Worm (Caenorhabditis elegans) whole organism, L4 larva: Measurements from ENCODE around the gene skr-3.

ENCODE experiments used
- F10B5.3 ChIP-seq: sonication (generic microtip); optimal IDR thresholded peaks from 2 replicates; lab custom pipeline; 2016; ENCODE audit warnings: mild to moderate bottlenecking, missing genetic modification characterization, missing compliant biosample characterization
- R02D3.7 ChIP-seq: fragments of 150-350 bp; sonication (generic microtip); optimal IDR thresholded peaks from 3 replicates; lab custom pipeline; 2014; ENCODE audit warnings: missing biosample characterization, missing genetic modification characterization
- T26A8.4 ChIP-seq: fragments of 200-800 bp; sonication (Bioruptor generic); IDR thresholded peaks from 2 replicates; pipeline ENCODE4 v1.3.6; 2022; ENCODE audit warnings: missing genetic modification characterization, missing compliant biosample characterization
- Y48G9A.11 ChIP-seq: fragments of 200-800 bp; sonication (Bioruptor generic); IDR thresholded peaks from 2 replicates; pipeline ENCODE4 v1.3.6; 2022; ENCODE audit warnings: missing genetic modification reagents, missing genetic modification characterization, missing compliant biosample characterization
- Y5F2A.4 ChIP-seq: fragments of 200-800 bp; sonication (Bioruptor generic); optimal IDR thresholded peaks from 2 replicates; lab custom pipeline; 2018; ENCODE audit warnings: mild to moderate bottlenecking, missing genetic modification characterization, missing compliant biosample characterization
- Y75B8A.6 ChIP-seq: fragments of 200-800 bp; sonication (Bioruptor generic); IDR thresholded peaks from 2 replicates; pipeline ENCODE4 v1.3.6; 2022; ENCODE audit warnings: missing genetic modification reagents, missing genetic modification characterization, missing compliant biosample characterization
- aha-1 ChIP-seq: fragments of 150-350 bp; peaks from one replicate; lab custom pipeline; 2014; ENCODE audit warnings: missing biosample characterization, missing genetic modification characterization
- aly-2 ChIP-seq: sonication (generic microtip); optimal IDR thresholded peaks from 2 replicates; lab custom pipeline; 2018; ENCODE audit warnings: missing biosample characterization, missing genetic modification characterization
- ama-1 ChIP-seq: fragments of 150-350 bp; optimal IDR thresholded peaks from 2 replicates; lab custom pipeline; 2014; ENCODE audit warnings: inconsistent platforms, mixed read lengths
- attf-4 ChIP-seq: sonication (generic microtip); optimal IDR thresholded peaks from 3 replicates; lab custom pipeline; 2017; ENCODE audit warnings: missing biosample characterization, missing genetic modification characterization
- ceh-28 ChIP-seq: fragments of 150-350 bp; optimal IDR thresholded peaks from 2 replicates; lab custom pipeline; 2014; ENCODE audit warnings: missing biosample characterization, missing genetic modification reagents, missing genetic modification characterization
- ceh-62 ChIP-seq: sonication (generic microtip); optimal IDR thresholded peaks from 2 replicates; lab custom pipeline; 2017; ENCODE audit warnings: missing biosample characterization, missing genetic modification characterization
- ceh-82 ChIP-seq: sonication (generic microtip); optimal IDR thresholded peaks from 2 replicates; lab custom pipeline; 2017; ENCODE audit warnings: missing biosample characterization, missing genetic modification characterization
- ces-1 ChIP-seq: fragments of 150-350 bp; sonication (generic microtip); optimal IDR thresholded peaks from 4 replicates; lab custom pipeline; 2014; ENCODE audit warnings: missing biosample characterization, missing genetic modification reagents, missing genetic modification characterization
- daf-16 ChIP-seq, 3 experiments: sonication (generic microtip); optimal IDR thresholded peaks; 2 replicates each; lab custom pipeline; 2016 to 2017; ENCODE audit warnings: missing genetic modification characterization in 3 of 3, missing genetic modification reagents in 3 of 3, mild to moderate bottlenecking in 2 of 3, missing compliant biosample characterization in 2 of 3, missing biosample characterization in 1 of 3, moderate library complexity in 1 of 3
- dmd-6 ChIP-seq: fragments of 200-800 bp; sonication (Bioruptor generic); IDR thresholded peaks from 2 replicates; pipeline ENCODE4 v1.3.6; 2022; ENCODE audit warnings: missing genetic modification reagents, missing genetic modification characterization, missing compliant biosample characterization
- dmd-8 ChIP-seq: fragments of 200-800 bp; sonication (Bioruptor generic); IDR thresholded peaks from 2 replicates; pipeline ENCODE4 v1.3.6; 2022; ENCODE audit warnings: missing genetic modification characterization, missing compliant biosample characterization
- dmd-9 ChIP-seq: fragments of 200-800 bp; sonication (Bioruptor generic); IDR thresholded peaks from 2 replicates; pipeline ENCODE4 v1.3.6; 2022; ENCODE audit warnings: missing genetic modification reagents, missing genetic modification characterization, missing compliant biosample characterization
- dve-1 ChIP-seq: sonication (generic microtip); optimal IDR thresholded peaks from 2 replicates; lab custom pipeline; 2017; ENCODE audit warnings: antibody characterized with exemption, mild to moderate bottlenecking, missing genetic modification characterization, missing compliant biosample characterization; ENCODE audit not compliant: insufficient read depth
- egl-27 ChIP-seq: sonication (generic microtip); optimal IDR thresholded peaks from 3 replicates; lab custom pipeline; 2017; ENCODE audit warnings: missing biosample characterization, missing genetic modification reagents, missing genetic modification characterization
- fkh-10 ChIP-seq: fragments of 150-350 bp; optimal IDR thresholded peaks from 2 replicates; lab custom pipeline; 2014; ENCODE audit warnings: missing biosample characterization, missing genetic modification reagents, missing genetic modification characterization
- fos-1 ChIP-seq: fragments of 150-350 bp; optimal IDR thresholded peaks from 2 replicates; lab custom pipeline; 2014; ENCODE audit warnings: missing biosample characterization, missing genetic modification characterization
- hif-1 ChIP-seq, 2 experiments: sonication (generic microtip); optimal IDR thresholded peaks; 2 replicates each; lab custom pipeline; 2016 to 2017; ENCODE audit warnings: missing compliant biosample characterization in 2 of 2, missing genetic modification characterization in 2 of 2, missing genetic modification reagents in 2 of 2, missing genotype in 2 of 2, mild to moderate bottlenecking in 1 of 2
- hlh-30 ChIP-seq: sonication (generic microtip); optimal IDR thresholded peaks from 2 replicates; lab custom pipeline; 2017; ENCODE audit warnings: antibody characterized with exemption, mild to moderate bottlenecking, missing genetic modification characterization, missing compliant biosample characterization; ENCODE audit not compliant: insufficient read depth
- hmg-1.1 ChIP-seq: fragments of 200-800 bp; sonication (Bioruptor generic); IDR thresholded peaks from 2 replicates; pipeline ENCODE4 v1.3.6; 2022; ENCODE audit warnings: missing genetic modification reagents, missing genetic modification characterization, missing compliant biosample characterization
- lin-15B ChIP-seq: fragments of 150-350 bp; sonication (generic microtip); optimal IDR thresholded peaks from 3 replicates; lab custom pipeline; 2014; ENCODE audit warnings: missing biosample characterization, missing genetic modification characterization
- lin-29 ChIP-seq: fragments of 200-800 bp; sonication (Bioruptor generic); IDR thresholded peaks from 2 replicates; pipeline ENCODE4 v1.3.6; 2022; ENCODE audit warnings: missing genetic modification reagents, missing genetic modification characterization, missing compliant biosample characterization
- lin-38 ChIP-seq: fragments of 200-800 bp; sonication (Bioruptor generic); IDR thresholded peaks from 2 replicates; pipeline ENCODE4 v1.3.6; 2022; ENCODE audit warnings: missing genetic modification reagents, missing genetic modification characterization, missing compliant biosample characterization
- mep-1 ChIP-seq: fragments of 150-350 bp; sonication (generic microtip); optimal IDR thresholded peaks from 3 replicates; lab custom pipeline; 2014; ENCODE audit warnings: missing biosample characterization, missing genetic modification characterization
- mxl-2 ChIP-seq: fragments of 200-800 bp; sonication (Bioruptor generic); conservative IDR thresholded peaks from 2 replicates; pipeline ENCODE4 v1.3.6; 2022; ENCODE audit warnings: missing genetic modification reagents, missing genetic modification characterization, missing compliant biosample characterization
- nhr-10 ChIP-seq: fragments of 150-350 bp; optimal IDR thresholded peaks from 2 replicates; lab custom pipeline; 2014; ENCODE audit warnings: missing biosample characterization, missing genetic modification characterization
- nhr-102 ChIP-seq: sonication (generic microtip); optimal IDR thresholded peaks from 2 replicates; lab custom pipeline; 2016; ENCODE audit warnings: mild to moderate bottlenecking, missing genetic modification characterization, moderate library complexity, missing compliant biosample characterization
- nhr-237 ChIP-seq: sonication (generic microtip); optimal IDR thresholded peaks from 2 replicates; lab custom pipeline; 2017; ENCODE audit warnings: missing biosample characterization, missing genetic modification characterization
- nhr-28 ChIP-seq: fragments of 150-350 bp; optimal IDR thresholded peaks from 2 replicates; lab custom pipeline; 2014; ENCODE audit warnings: missing biosample characterization, missing genetic modification characterization
- nhr-42 ChIP-seq: fragments of 200-800 bp; sonication (Bioruptor generic); IDR thresholded peaks from 2 replicates; pipeline ENCODE4 v1.3.6; 2022; ENCODE audit warnings: missing genetic modification characterization, missing compliant biosample characterization
- nhr-77 ChIP-seq: fragments of 150-350 bp; optimal IDR thresholded peaks from 2 replicates; lab custom pipeline; 2014; ENCODE audit warnings: missing biosample characterization, missing genetic modification characterization
- pha-4 ChIP-seq, 2 experiments: fragments of 150-350 bp in 1 of 2; fragments of 200-800 bp in 1 of 2; sonication (Bioruptor generic) in 1 of 2; IDR thresholded peaks in 1 of 2; optimal IDR thresholded peaks in 1 of 2; 2 replicates each; pipeline versions ENCODE4 v1.3.6 to Lab custom; 2014 to 2022; ENCODE audit warnings: missing genetic modification characterization in 2 of 2, missing genetic modification reagents in 2 of 2, missing biosample characterization in 1 of 2, missing compliant biosample characterization in 1 of 2
- rbr-2 ChIP-seq: sonication (generic microtip); optimal IDR thresholded peaks from 2 replicates; lab custom pipeline; 2016; ENCODE audit warnings: missing genotype, missing genetic modification characterization, missing compliant biosample characterization
- sdz-12 ChIP-seq: fragments of 200-800 bp; sonication (Bioruptor generic); optimal IDR thresholded peaks from 2 replicates; lab custom pipeline; 2018; ENCODE audit warnings: mild to moderate bottlenecking, missing genetic modification characterization, missing compliant biosample characterization
- spr-3 ChIP-seq: fragments of 200-800 bp; sonication (Bioruptor generic); optimal IDR thresholded peaks from 2 replicates; lab custom pipeline; 2018; ENCODE audit warnings: mild to moderate bottlenecking, missing genetic modification characterization, missing compliant biosample characterization
- tra-1 ChIP-seq: fragments of 200-800 bp; sonication (Bioruptor generic); IDR thresholded peaks from 2 replicates; pipeline ENCODE4 v1.3.6; 2022; ENCODE audit warnings: missing genetic modification reagents, missing genetic modification characterization, missing compliant biosample characterization
- unc-130 ChIP-seq: sonication (generic microtip); optimal IDR thresholded peaks from 2 replicates; lab custom pipeline; 2016; ENCODE audit warnings: missing genetic modification reagents, missing genetic modification characterization, missing compliant biosample characterization
- unc-39 ChIP-seq: sonication (generic microtip); optimal IDR thresholded peaks from 2 replicates; lab custom pipeline; 2017; ENCODE audit warnings: missing biosample characterization, missing genetic modification characterization
- unc-62 ChIP-seq, 3 experiments: fragments of 150-350 bp in 1 of 3; sonication (generic microtip); optimal IDR thresholded peaks in 2 of 3; peaks in 1 of 3; 1 replicate in 1 of 3; 2 replicates in 2 of 3; lab custom pipeline; 2014 to 2017; ENCODE audit warnings: missing biosample characterization in 3 of 3, missing genetic modification characterization in 3 of 3, missing genetic modification reagents in 3 of 3, missing genotype in 1 of 3
- vab-7 ChIP-seq: fragments of 200-800 bp; sonication (Bioruptor generic); IDR thresholded peaks from 2 replicates; pipeline ENCODE4 v1.3.6; 2022; ENCODE audit warnings: missing genetic modification reagents, missing genetic modification characterization, missing compliant biosample characterization
- zfp-3 ChIP-seq: fragments of 200-800 bp; sonication (Bioruptor generic); conservative IDR thresholded peaks from 2 replicates; pipeline ENCODE4 v1.3.6; 2022; ENCODE audit warnings: missing genetic modification reagents, missing genetic modification characterization, missing compliant biosample characterization
- ztf-7 ChIP-seq: fragments of 150-350 bp; optimal IDR thresholded peaks from 2 replicates; lab custom pipeline; 2014; ENCODE audit warnings: missing biosample characterization, missing genetic modification characterization

The skr-3 gene

DNA sequence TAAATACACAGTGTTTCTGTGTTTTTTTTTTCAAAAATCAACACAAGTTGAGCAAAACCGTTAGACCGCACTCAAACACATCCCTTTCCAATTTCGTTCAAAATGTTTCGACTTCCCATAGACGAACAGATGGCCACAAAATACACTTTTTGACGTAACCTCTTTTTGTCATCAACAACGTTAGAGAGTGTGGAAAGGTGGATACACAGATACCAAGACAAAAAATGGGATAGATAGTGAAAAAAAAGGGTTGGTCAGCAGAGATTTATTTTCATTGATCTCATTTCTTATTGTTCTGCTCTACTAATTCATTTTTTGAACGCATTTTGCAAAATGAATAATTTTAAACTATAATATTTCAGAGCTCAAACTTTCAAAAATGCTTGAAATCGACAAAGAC is 26.0 kb upstream of the skr-3 start:
- no peak for TF ChIP-seq daf-16 (GFP tag; optimal IDR thresholded peaks at IDR 0.05; lab: Kevin White, UChicago)
- TF ChIP-seq daf-16 (tag; optimal IDR thresholded peaks at IDR 0.05; lab: Kevin White, UChicago): peak; percentile 66
- TF ChIP-seq dve-1 (tag; lab: Kevin White, UChicago): peak; percentile 11
- TF ChIP-seq hif-1 (tag; optimal IDR thresholded peaks at IDR 0.05; lab: Kevin White, UChicago): no peak
- no peak for TF ChIP-seq nhr-102 (tag; lab: Kevin White, UChicago)
- TF ChIP-seq R02D3.7 (tag; lab: Kevin White, UChicago): no peak
- TF ChIP-seq lin-15B (tag; lab: Kevin White, UChicago): no peak
- no peak for TF ChIP-seq Y48G9A.11 (GFP tag; lab: Robert Waterston, UW)
- no peak for TF ChIP-seq rbr-2 (tag; lab: Kevin White, UChicago)
- TF ChIP-seq fos-1 (tag; lab: Kevin White, UChicago): no peak
- TF ChIP-seq ceh-82 (tag; lab: Kevin White, UChicago): no peak
- no peak for TF ChIP-seq egl-27 (tag; lab: Kevin White, UChicago)
- no peak for TF ChIP-seq hlh-30
- TF ChIP-seq lin-38 (GFP tag; lab: Robert Waterston, UW): no peak
- TF ChIP-seq ama-1 (lab: Kevin White, UChicago): no peak
- TF ChIP-seq vab-7 (GFP tag; lab: Robert Waterston, UW): no peak
- TF ChIP-seq ztf-7 (tag; lab: Kevin White, UChicago): no peak
- TF ChIP-seq nhr-28 (tag; lab: Kevin White, UChicago): peak; percentile 97
- TF ChIP-seq unc-62 (GFP tag; optimal IDR thresholded peaks at IDR 0.05 in 1 of 2; lab: Kevin White, UChicago): peak in 1 of 2 experiments; percentile 94
- TF ChIP-seq unc-62 (tag; optimal IDR thresholded peaks at IDR 0.05; lab: Kevin White, UChicago): no peak
- TF ChIP-seq ceh-62 (tag; lab: Kevin White, UChicago): no peak

DNA sequence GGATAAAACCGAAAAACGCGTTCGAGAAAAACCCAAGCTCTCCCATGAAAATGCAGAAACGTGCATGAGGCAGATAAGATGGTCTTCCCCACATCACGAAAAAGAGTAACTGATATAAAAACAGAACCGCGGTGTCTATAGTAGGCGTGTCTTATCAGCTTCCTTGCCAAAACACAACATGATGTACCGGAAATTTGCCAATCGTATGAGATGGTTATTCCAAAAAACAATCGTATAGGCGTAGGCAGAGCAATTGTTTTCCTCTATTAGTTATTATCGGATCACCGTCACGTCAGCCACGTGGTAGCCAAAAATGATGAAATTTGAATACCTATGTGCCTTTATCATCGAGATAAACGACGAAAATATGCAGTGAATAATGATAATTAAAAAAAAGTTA is 21.4 kb upstream of the skr-3 start, which contains the start of gene str-7:
str-7 (minus strand) TSS at position 101 of the 400 bp plus-strand sequence.
- no peak for TF ChIP-seq ces-1
- no peak for TF ChIP-seq tra-1
- no peak for TF ChIP-seq hmg-1.1 (GFP tag; lab: Robert Waterston, UW)
- no peak for TF ChIP-seq nhr-77
- TF ChIP-seq nhr-28 (tag; lab: Kevin White, UChicago): no peak
- TF ChIP-seq hlh-30: no peak
- TF ChIP-seq dmd-8 (GFP tag; lab: Robert Waterston, UW): no peak
- no peak for TF ChIP-seq T26A8.4 (GFP tag; lab: Robert Waterston, UW)
- no peak for TF ChIP-seq fkh-10 (GFP tag; lab: Kevin White, UChicago)
- no peak for TF ChIP-seq F10B5.3 (tag; lab: Kevin White, UChicago)
- no peak for TF ChIP-seq dve-1 (tag; lab: Kevin White, UChicago)
- no peak for TF ChIP-seq rbr-2 (tag; lab: Kevin White, UChicago)
- TF ChIP-seq unc-39 (tag; lab: Kevin White, UChicago): no peak
- TF ChIP-seq dmd-9: no peak

DNA sequence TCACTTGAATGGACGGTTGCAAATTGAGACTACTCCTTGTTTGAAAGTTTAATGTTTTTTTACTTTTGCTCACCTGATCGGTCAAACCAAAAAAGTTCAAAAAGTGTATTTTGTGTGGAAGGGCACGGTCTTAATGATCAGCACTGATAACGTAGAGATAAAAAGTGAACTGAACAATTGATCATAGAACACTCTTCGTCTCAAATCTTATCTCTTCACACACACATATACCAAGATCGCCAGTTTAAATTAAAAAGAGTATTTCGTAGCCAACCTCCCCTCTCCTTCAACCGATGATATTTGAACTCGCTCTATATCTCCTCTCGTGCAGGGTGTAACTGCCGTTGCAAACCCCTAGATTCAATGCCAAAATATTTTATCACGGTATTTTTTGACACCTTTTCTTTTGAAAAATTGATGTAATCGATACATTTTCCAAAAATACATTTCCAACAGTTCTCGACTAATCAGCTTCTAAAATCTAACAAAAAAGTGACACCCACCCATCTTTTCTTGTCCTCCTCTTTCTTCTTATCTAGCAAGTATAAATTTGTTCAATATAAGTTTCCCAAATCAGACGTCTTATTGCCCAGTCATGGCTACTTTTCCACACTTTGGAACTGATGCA is 20.7 kb upstream of the skr-3 start, which contains the start of gene cth-1:
cth-1 (plus strand) TSS at position 578 of the 628 bp plus-strand sequence.
- no peak for TF ChIP-seq ceh-28 (tag; lab: Kevin White, UChicago)
- no peak for TF ChIP-seq F10B5.3 (tag; lab: Kevin White, UChicago)
- no peak for TF ChIP-seq nhr-237 (tag; lab: Kevin White, UChicago)
- no peak for TF ChIP-seq aly-2 (tag; lab: Kevin White, UChicago)
- peak; percentile 69 for TF ChIP-seq dmd-6
- no peak for TF ChIP-seq pha-4 (GFP tag; IDR thresholded peaks at IDR 0.05; lab: Robert Waterston, UW)
- no peak for TF ChIP-seq pha-4 (tag; optimal IDR thresholded peaks at IDR 0.05; lab: Kevin White, UChicago)
- TF ChIP-seq Y5F2A.4: no peak
- no peak for TF ChIP-seq T26A8.4 (GFP tag; lab: Robert Waterston, UW)
- no peak for TF ChIP-seq Y75B8A.6
- TF ChIP-seq nhr-10 (tag; lab: Kevin White, UChicago): no peak
- no peak for TF ChIP-seq attf-4 (tag; lab: Kevin White, UChicago)
- TF ChIP-seq mxl-2: no peak
- no peak for TF ChIP-seq zfp-3 (GFP tag; lab: Robert Waterston, UW)
- TF ChIP-seq spr-3 (GFP tag; lab: Kevin White, UChicago): no peak
- no peak for TF ChIP-seq sdz-12
- no peak for TF ChIP-seq lin-29
- no peak for TF ChIP-seq mep-1 (tag; lab: Kevin White, UChicago)
- TF ChIP-seq unc-130: no peak
- no peak for TF ChIP-seq ztf-7 (tag; lab: Kevin White, UChicago)
- peak; percentile 63 for TF ChIP-seq aha-1
- no peak for TF ChIP-seq nhr-42
